Fruit fly (Drosophila melanogaster): ENCODE results near the gene ND-20.

dm6 chrX:15971574-15971973 lies 15.0 kb downstream of the ND-20 start:
- TF ChIP-seq cic (GFP tag; optimal IDR thresholded peaks at IDR 0.05): no peak
- TF ChIP-seq CG33017 (tag; optimal IDR thresholded peaks at IDR 0.05): no peak
- TF ChIP-seq Mnt (GFP tag; optimal IDR thresholded peaks at IDR 0.05): no peak
- TF ChIP-seq cnc (optimal IDR thresholded peaks at IDR 0.05): no peak
- TF ChIP-seq CG7045 (GFP tag; optimal IDR thresholded peaks at IDR 0.05): no peak
- no peak for TF ChIP-seq CG7101 (tag; optimal IDR thresholded peaks at IDR 0.05)
- TF ChIP-seq Crg-1 (GFP tag; optimal IDR thresholded peaks at IDR 0.05): no peak
